Fruit fly (Drosophila melanogaster): ENCODE data around the gene CG6428.
A peak's percentile ranks its signal among the peaks of the same experiment; 100 is the strongest.

DNA sequence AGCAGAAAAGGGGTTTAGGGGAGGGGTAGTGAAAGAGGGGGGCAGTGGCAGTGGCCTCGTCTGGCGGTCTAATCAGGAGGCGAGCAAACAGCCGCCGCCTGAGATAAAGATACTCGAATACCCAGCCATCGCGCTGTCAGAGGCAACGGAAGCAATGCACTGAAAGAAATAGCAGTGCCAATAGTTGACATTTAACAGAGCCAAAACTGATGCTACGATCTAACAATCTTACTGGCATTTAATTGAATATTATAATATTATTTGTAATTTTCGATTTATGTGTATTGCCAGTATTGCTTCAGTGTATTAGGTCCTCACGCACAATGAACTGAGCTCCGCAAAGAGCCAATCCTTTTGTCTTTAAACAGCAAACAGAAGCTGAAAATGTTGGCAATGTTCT, 44.4 kb upstream of the CG6428 start:
- TF ChIP-seq CG8159 (tag; optimal IDR thresholded peaks at IDR 0.05) (peak; percentile 14), CG14655 (GFP tag; optimal IDR thresholded peaks at IDR 0.05) (no peak), EcR (GFP tag; optimal IDR thresholded peaks at IDR 0.05) (no peak), CG15710 (tag; optimal IDR thresholded peaks at IDR 0.05) (peak; percentile 13), Ets98B (GFP tag; IDR thresholded peaks at IDR 0.05) (no peak), CG9948 (tag; optimal IDR thresholded peaks at IDR 0.05) (no peak), CG4496 (GFP tag; IDR thresholded peaks at IDR 0.05) (no peak), CG17806 (tag; optimal IDR thresholded peaks at IDR 0.05) (no peak), CG32121 (GFP tag; IDR thresholded peaks at IDR 0.05) (no peak), fd96Ca (GFP tag; IDR thresholded peaks at IDR 0.05) (0 out of 3 replicates have a peak, but pooled peaks have one; percentile 15)

Measured in whole organism, pupa.